Worm (Caenorhabditis elegans) whole organism, L4 larva: ENCODE results near the gene picc-1.

Source experiments
- ceh-32 ChIP-seq: sonication (generic microtip); optimal IDR thresholded peaks from 2 replicates; lab custom pipeline; 2016; ENCODE audit warnings: mild to moderate bottlenecking, missing genetic modification characterization, missing compliant biosample characterization; ENCODE audit not compliant: poor library complexity
- ces-1 ChIP-seq: fragments of 150-350 bp; sonication (generic microtip); optimal IDR thresholded peaks from 4 replicates; lab custom pipeline; 2014; ENCODE audit warnings: missing biosample characterization, missing genetic modification reagents, missing genetic modification characterization
- pqm-1 ChIP-seq: sonication (generic microtip); optimal IDR thresholded peaks from 2 replicates; lab custom pipeline; 2017; ENCODE audit warnings: missing biosample characterization, missing genetic modification characterization
- saeg-2 ChIP-seq: fragments of 200-800 bp; sonication (Bioruptor generic); IDR thresholded peaks from 2 replicates; pipeline ENCODE4 v1.3.6; 2022; ENCODE audit warnings: missing genetic modification reagents, missing genetic modification characterization, missing compliant biosample characterization
- snpc-4 ChIP-seq: fragments of 150-350 bp; optimal IDR thresholded peaks from 2 replicates; lab custom pipeline; 2014; ENCODE audit warnings: missing biosample characterization, missing genetic modification characterization
- zfp-3 ChIP-seq: fragments of 200-800 bp; sonication (Bioruptor generic); conservative IDR thresholded peaks from 2 replicates; pipeline ENCODE4 v1.3.6; 2022; ENCODE audit warnings: missing genetic modification reagents, missing genetic modification characterization, missing compliant biosample characterization
- ztf-11 ChIP-seq: fragments of 150-350 bp; optimal IDR thresholded peaks from 2 replicates; lab custom pipeline; 2014; ENCODE audit warnings: missing biosample characterization, missing genetic modification characterization

ce11 chrV:6053188-6053687, 34.4 kb downstream of the picc-1 start, which contains the start of gene seip-1:
- TF ChIP-seq ztf-11 (tag; lab: Kevin White, UChicago): no peak
- no peak for TF ChIP-seq ces-1 (GFP tag; lab: Kevin White, UChicago)
- no peak for TF ChIP-seq snpc-4 (tag; lab: Kevin White, UChicago)
- no peak for TF ChIP-seq saeg-2 (GFP tag; lab: Robert Waterston, UW)
- no peak for TF ChIP-seq zfp-3
- TF ChIP-seq ceh-32 (tag; lab: Kevin White, UChicago): no peak
- TF ChIP-seq pqm-1: peak; percentile 46
